Worm (Caenorhabditis elegans) whole organism, young adult: ENCODE data around the gene dmsr-1.

Source experiments
- B0336.3 ChIP-seq: fragments of 200-800 bp; sonication (Bioruptor generic); IDR thresholded peaks from 2 replicates; pipeline ENCODE4 v1.3.6; 2022; ENCODE audit warnings: missing genetic modification characterization, missing compliant biosample characterization
- C17E4.6 ChIP-seq: fragments of 200-800 bp; sonication (Bioruptor generic); IDR thresholded peaks from 2 replicates; pipeline ENCODE4 v1.3.6; 2022; ENCODE audit warnings: missing genetic modification reagents, missing genetic modification characterization, missing compliant biosample characterization
- F22D6.2 ChIP-seq: sonication (generic microtip); optimal IDR thresholded peaks from 2 replicates; lab custom pipeline; 2016; ENCODE audit warnings: mild to moderate bottlenecking, missing genetic modification characterization, missing compliant biosample characterization
- F39B2.1 ChIP-seq: fragments of 200-800 bp; sonication (Bioruptor generic); IDR thresholded peaks from 2 replicates; pipeline ENCODE4 v1.3.6; 2022; ENCODE audit warnings: missing genetic modification reagents, missing genetic modification characterization, missing compliant biosample characterization
- Y56A3A.18 ChIP-seq: fragments of 200-800 bp; sonication (Bioruptor generic); IDR thresholded peaks from 2 replicates; pipeline ENCODE4 v1.3.6; 2022; ENCODE audit warnings: missing genetic modification reagents, missing genetic modification characterization, missing compliant biosample characterization
- ZK185.1 ChIP-seq: sonication (generic microtip); optimal IDR thresholded peaks from 2 replicates; lab custom pipeline; 2016; ENCODE audit warnings: mild to moderate bottlenecking, missing genetic modification characterization, missing compliant biosample characterization; ENCODE audit not compliant: poor library complexity, severe bottlenecking
- akir-1 ChIP-seq: fragments of 200-800 bp; sonication (Bioruptor generic); optimal IDR thresholded peaks from 2 replicates; lab custom pipeline; 2018; ENCODE audit warnings: mild to moderate bottlenecking, missing genetic modification characterization, moderate library complexity, missing compliant biosample characterization
- ama-1 ChIP-seq, 3 experiments: fragments of 150-350 bp in 1 of 3; sonication (generic microtip) in 2 of 3; optimal IDR thresholded peaks; 2 replicates each; lab custom pipeline; 2014 to 2018; ENCODE audit warnings: missing biosample characterization in 2 of 3, missing genetic modification characterization in 2 of 3, missing genetic modification reagents in 2 of 3
- attf-5 ChIP-seq: fragments of 200-800 bp; sonication (Bioruptor generic); optimal IDR thresholded peaks from 2 replicates; lab custom pipeline; 2018; ENCODE audit warnings: mild to moderate bottlenecking, missing genetic modification characterization, missing compliant biosample characterization
- bed-1 ChIP-seq: fragments of 200-800 bp; sonication (Bioruptor generic); IDR thresholded peaks from 2 replicates; pipeline ENCODE4 v1.3.6; 2022; ENCODE audit warnings: missing genetic modification reagents, missing genetic modification characterization, missing compliant biosample characterization
- bed-2 ChIP-seq: fragments of 200-800 bp; sonication (Bioruptor generic); IDR thresholded peaks from 2 replicates; pipeline ENCODE4 v1.3.6; 2022; ENCODE audit warnings: missing genetic modification reagents, missing genetic modification characterization, missing compliant biosample characterization
- ceh-58 ChIP-seq: fragments of 200-800 bp; sonication (Bioruptor generic); IDR thresholded peaks from 2 replicates; pipeline ENCODE4 v1.3.6; 2022; ENCODE audit warnings: missing genetic modification characterization, missing compliant biosample characterization
- ceh-91 ChIP-seq: fragments of 200-800 bp; sonication (Bioruptor generic); IDR thresholded peaks from 2 replicates; pipeline ENCODE4 v1.3.6; 2022; ENCODE audit warnings: missing genetic modification reagents, missing genetic modification characterization, missing compliant biosample characterization
- chd-7 ChIP-seq: sonication (generic microtip); optimal IDR thresholded peaks from 2 replicates; lab custom pipeline; 2016; ENCODE audit warnings: mild to moderate bottlenecking, missing genetic modification characterization, moderate library complexity, missing compliant biosample characterization
- egl-44 ChIP-seq: fragments of 200-800 bp; sonication (Bioruptor generic); IDR thresholded peaks from 2 replicates; pipeline ENCODE4 v1.3.6; 2022; ENCODE audit warnings: missing genetic modification reagents, missing genetic modification characterization, missing compliant biosample characterization
- ekl-4 ChIP-seq: fragments of 200-800 bp; sonication (Bioruptor generic); IDR thresholded peaks from 2 replicates; pipeline ENCODE4 v1.3.6; 2022; ENCODE audit warnings: missing genetic modification reagents, missing genetic modification characterization, missing compliant biosample characterization
- him-1 ChIP-seq: sonication (generic microtip); optimal IDR thresholded peaks from 2 replicates; lab custom pipeline; 2016; ENCODE audit warnings: missing genotype, missing genetic modification reagents, missing genetic modification characterization, missing compliant biosample characterization
- hlh-12 ChIP-seq: sonication (generic microtip); optimal IDR thresholded peaks from 2 replicates; lab custom pipeline; 2016; ENCODE audit warnings: missing genetic modification characterization, missing compliant biosample characterization
- hlh-26 ChIP-seq: fragments of 200-800 bp; sonication (Bioruptor generic); conservative IDR thresholded peaks from 2 replicates; pipeline ENCODE4 v1.3.6; 2022; ENCODE audit warnings: missing genetic modification reagents, missing genetic modification characterization, missing compliant biosample characterization
- hmg-1.2 ChIP-seq: fragments of 200-800 bp; sonication (Bioruptor generic); IDR thresholded peaks from 2 replicates; pipeline ENCODE4 v1.3.6; 2022; ENCODE audit warnings: missing genetic modification reagents, missing genetic modification characterization, missing compliant biosample characterization
- hmg-20 ChIP-seq: fragments of 200-800 bp; sonication (Bioruptor generic); IDR thresholded peaks from 2 replicates; pipeline ENCODE4 v1.3.6; 2022; ENCODE audit warnings: missing genetic modification reagents, missing genetic modification characterization, missing compliant biosample characterization
- lag-1 ChIP-seq: fragments of 200-800 bp; sonication (Bioruptor generic); IDR thresholded peaks from 2 replicates; pipeline ENCODE4 v1.3.6; 2022; ENCODE audit warnings: missing genetic modification reagents, missing genetic modification characterization, missing compliant biosample characterization
- let-526 ChIP-seq: fragments of 200-800 bp; sonication (Bioruptor generic); IDR thresholded peaks from 2 replicates; pipeline ENCODE4 v1.3.6; 2022; ENCODE audit warnings: missing genetic modification reagents, missing genetic modification characterization, missing compliant biosample characterization
- lin-26 ChIP-seq: fragments of 200-800 bp; sonication (Bioruptor generic); IDR thresholded peaks from 2 replicates; pipeline ENCODE4 v1.3.6; 2022; ENCODE audit warnings: missing genetic modification reagents, missing genetic modification characterization, missing compliant biosample characterization
- lin-35 ChIP-seq, 3 experiments: fragments of 150-350 bp in 2 of 3; sonication (generic microtip) in 1 of 3; optimal IDR thresholded peaks; 2 replicates each; lab custom pipeline; 2014 to 2018; ENCODE audit warnings: missing biosample characterization in 3 of 3, missing genetic modification characterization in 3 of 3, missing genetic modification reagents in 3 of 3
- nfya-1 ChIP-seq: sonication (generic microtip); optimal IDR thresholded peaks from 2 replicates; lab custom pipeline; 2017; ENCODE audit warnings: antibody characterized with exemption, missing compliant biosample characterization, missing genetic modification characterization, borderline replicate concordance; ENCODE audit not compliant: insufficient read depth
- nhr-27 ChIP-seq: fragments of 200-800 bp; sonication (Bioruptor generic); optimal IDR thresholded peaks from 2 replicates; lab custom pipeline; 2018; ENCODE audit warnings: mild to moderate bottlenecking, missing genetic modification characterization, moderate library complexity, missing compliant biosample characterization
- pbrm-1 ChIP-seq: fragments of 200-800 bp; sonication (Bioruptor generic); IDR thresholded peaks from 2 replicates; pipeline ENCODE4 v1.3.6; 2022; ENCODE audit warnings: missing genetic modification reagents, missing genetic modification characterization, missing compliant biosample characterization
- pha-4 ChIP-seq: fragments of 150-350 bp; sonication (generic microtip); optimal IDR thresholded peaks from 2 replicates; lab custom pipeline; 2014; ENCODE audit warnings: missing biosample characterization, missing genetic modification reagents, missing genetic modification characterization
- rcor-1 ChIP-seq: fragments of 200-800 bp; sonication (Bioruptor generic); IDR thresholded peaks from 2 replicates; pipeline ENCODE4 v1.3.6; 2022; ENCODE audit warnings: missing genetic modification reagents, missing genetic modification characterization, missing compliant biosample characterization
- snpc-1.1 ChIP-seq: sonication (generic microtip); optimal IDR thresholded peaks from 2 replicates; lab custom pipeline; 2017; ENCODE audit warnings: missing genetic modification characterization, mild to moderate bottlenecking, missing compliant biosample characterization, antibody characterized with exemption, moderate library complexity, missing genotype, missing genetic modification reagents; ENCODE audit not compliant: insufficient read depth
- snpc-3.4 ChIP-seq: sonication (generic microtip); optimal IDR thresholded peaks from 2 replicates; lab custom pipeline; 2017; ENCODE audit warnings: missing genetic modification characterization, mild to moderate bottlenecking, missing compliant biosample characterization, antibody characterized with exemption, moderate library complexity, missing genotype, missing genetic modification reagents
- snpc-4 ChIP-seq, 5 experiments: fragments of 150-350 bp in 1 of 5; sonication (generic microtip) in 4 of 5; optimal IDR thresholded peaks; 2 replicates each; lab custom pipeline; 2014 to 2018; ENCODE audit warnings: missing genetic modification characterization in 5 of 5, missing biosample characterization in 3 of 5, antibody characterized with exemption in 2 of 5, mild to moderate bottlenecking in 2 of 5, missing compliant biosample characterization in 2 of 5, missing genotype in 2 of 5, moderate library complexity in 2 of 5, missing genetic modification reagents in 1 of 5
- tlf-1 ChIP-seq: fragments of 200-800 bp; sonication (Bioruptor generic); optimal IDR thresholded peaks from 2 replicates; lab custom pipeline; 2018; ENCODE audit warnings: mild to moderate bottlenecking, missing genetic modification characterization, missing compliant biosample characterization
- unc-130 ChIP-seq: sonication (generic microtip); optimal IDR thresholded peaks from 2 replicates; lab custom pipeline; 2016; ENCODE audit warnings: missing genetic modification reagents, missing genetic modification characterization, missing compliant biosample characterization
- zfh-2 ChIP-seq: fragments of 200-800 bp; sonication (Bioruptor generic); conservative IDR thresholded peaks from 2 replicates; pipeline ENCODE4 v1.3.6; 2022; ENCODE audit warnings: missing genetic modification reagents, missing genetic modification characterization, missing compliant biosample characterization
- zim-3 ChIP-seq: sonication (generic microtip); optimal IDR thresholded peaks from 2 replicates; lab custom pipeline; 2017; ENCODE audit warnings: mild to moderate bottlenecking, missing genetic modification characterization, moderate library complexity, missing compliant biosample characterization

The dmsr-1 gene

ce11 chrV:11484404-11484803 is 45.8 kb downstream of the dmsr-1 start (continued):
- no peak for TF ChIP-seq lag-1 (GFP tag; lab: Robert Waterston, UW)
- TF ChIP-seq ceh-58 (GFP tag; lab: Robert Waterston, UW) = no peak
- no peak for TF ChIP-seq lin-26 (GFP tag; lab: Robert Waterston, UW)
- peak; percentile 65 for TF ChIP-seq zfh-2 (GFP tag; lab: Robert Waterston, UW)
- TF ChIP-seq let-526 = no peak
- no peak for TF ChIP-seq Y56A3A.18
- TF ChIP-seq pbrm-1 = no peak
- no peak for TF ChIP-seq rcor-1 (GFP tag; lab: Robert Waterston, UW)
- TF ChIP-seq B0336.3 (GFP tag; lab: Robert Waterston, UW) = no peak
- no peak for TF ChIP-seq him-1 (tag; lab: Kevin White, UChicago)
- TF ChIP-seq hmg-20 (GFP tag; lab: Robert Waterston, UW) = 0 out of 2 replicates have a peak, but pooled peaks have one; percentile 6
- no peak for TF ChIP-seq lin-35 (GFP tag; optimal IDR thresholded peaks at IDR 0.05; lab: Kevin White, UChicago)
- TF ChIP-seq pha-4 = no peak

ce11 chrV:11485558-11485957 is 47.0 kb downstream of the dmsr-1 start, which contains the start of gene srh-1:
srh-1 (plus strand) TSS chrV:11485858.
- TF ChIP-seq nhr-27 (tag; lab: Kevin White, UChicago) (no peak), B0336.3 (GFP tag; lab: Robert Waterston, UW) (no peak), hmg-1.2 (GFP tag; lab: Robert Waterston, UW) (no peak), attf-5 (GFP tag; lab: Kevin White, UChicago) (no peak), chd-7 (tag; lab: Kevin White, UChicago) (no peak), zim-3 (tag; lab: Kevin White, UChicago) (no peak), ekl-4 (GFP tag; lab: Robert Waterston, UW) (no peak), F39B2.1 (GFP tag; lab: Robert Waterston, UW) (no peak), C17E4.6 (GFP tag; lab: Robert Waterston, UW) (no peak), hlh-26 (GFP tag; lab: Robert Waterston, UW) (no peak), nfya-1 (tag; lab: Kevin White, UChicago) (no peak), lag-1 (GFP tag; lab: Robert Waterston, UW) (no peak), ama-1 (optimal IDR thresholded peaks at IDR 0.05; lab: Kevin White, UChicago) (no peak), ama-1 (GFP tag; optimal IDR thresholded peaks at IDR 0.05; lab: Kevin White, UChicago) (no peak), bed-1 (GFP tag; lab: Robert Waterston, UW) (no peak), snpc-3.4 (tag; lab: Kevin White, UChicago) (no peak), tlf-1 (no peak), unc-130 (GFP tag; lab: Kevin White, UChicago) (no peak), hlh-12 (no peak), egl-44 (GFP tag; lab: Robert Waterston, UW) (no peak)

- TF ChIP-seq akir-1 (no peak), ZK185.1 (tag; lab: Kevin White, UChicago) (no peak), snpc-1.1 (tag; lab: Kevin White, UChicago) (no peak), snpc-4 (GFP tag; optimal IDR thresholded peaks at IDR 0.05; lab: Kevin White, UChicago) (no peak), snpc-4 (tag; optimal IDR thresholded peaks at IDR 0.05; lab: Kevin White, UChicago) (no peak), ceh-91 (GFP tag; lab: Robert Waterston, UW) (no peak), pha-4 (no peak), nfya-1 (tag; lab: Kevin White, UChicago) (no peak), nhr-27 (tag; lab: Kevin White, UChicago) (no peak), F22D6.2 (tag; lab: Kevin White, UChicago) (no peak), lin-35 (GFP tag; optimal IDR thresholded peaks at IDR 0.05; lab: Kevin White, UChicago) (no peak), bed-2 (GFP tag; lab: Robert Waterston, UW) (no peak)
- TF ChIP-seq, all 124 proteins: peak for 0
Measured at ce11 chrV:11486680-11487079, 48.1 kb downstream of the dmsr-1 start, which contains the start of gene T11F9.10. T11F9.10 (plus strand) TSS chrV:11486980.
